Worm (Caenorhabditis elegans) whole organism, L3 larva: Measurements from ENCODE around the gene srw-2.

ENCODE experiments used
- R02D3.7 ChIP-seq: fragments of 150-350 bp; optimal IDR thresholded peaks from 2 replicates; lab custom pipeline; 2014; ENCODE audit warnings: missing biosample characterization, missing genetic modification characterization
- ZK546.5 ChIP-seq: sonication (generic microtip); optimal IDR thresholded peaks from 2 replicates; lab custom pipeline; 2017; ENCODE audit warnings: missing biosample characterization, missing genetic modification characterization
- aly-2 ChIP-seq: fragments of 150-350 bp; optimal IDR thresholded peaks from 2 replicates; lab custom pipeline; 2014; ENCODE audit warnings: missing biosample characterization, missing genetic modification characterization
- ama-1 ChIP-seq: fragments of 150-350 bp; optimal IDR thresholded peaks from 2 replicates; lab custom pipeline; 2018
- ceh-16 ChIP-seq: sonication (generic microtip); optimal IDR thresholded peaks from 2 replicates; lab custom pipeline; 2017; ENCODE audit warnings: missing biosample characterization, missing genetic modification characterization
- ceh-28 ChIP-seq: fragments of 150-350 bp; optimal IDR thresholded peaks from 2 replicates; lab custom pipeline; 2014; ENCODE audit warnings: missing biosample characterization, missing genetic modification reagents, missing genetic modification characterization
- ceh-82 ChIP-seq: fragments of 150-350 bp; optimal IDR thresholded peaks from 2 replicates; lab custom pipeline; 2014; ENCODE audit warnings: missing biosample characterization, missing genetic modification characterization
- ceh-9 ChIP-seq: sonication (generic microtip); optimal IDR thresholded peaks from 2 replicates; lab custom pipeline; 2018; ENCODE audit warnings: missing biosample characterization, missing genetic modification characterization
- daf-12 ChIP-seq: fragments of 150-350 bp; optimal IDR thresholded peaks from 2 replicates; lab custom pipeline; 2014; ENCODE audit warnings: missing biosample characterization, missing genetic modification reagents, missing genetic modification characterization
- elt-2 ChIP-seq: sonication (generic microtip); optimal IDR thresholded peaks from 2 replicates; lab custom pipeline; 2016; ENCODE audit warnings: missing genetic modification reagents, mild to moderate bottlenecking, missing genetic modification characterization, missing compliant biosample characterization
- eor-1 ChIP-seq, 2 experiments: fragments of 150-350 bp; optimal IDR thresholded peaks; 2 replicates each; lab custom pipeline; 2014 to 2018; ENCODE audit warnings: missing biosample characterization in 2 of 2, missing genetic modification characterization in 2 of 2
- fos-1 ChIP-seq: fragments of 150-350 bp; optimal IDR thresholded peaks from 2 replicates; lab custom pipeline; 2014; ENCODE audit warnings: missing biosample characterization, missing genetic modification characterization
- hmg-11 ChIP-seq: sonication (generic microtip); optimal IDR thresholded peaks from 2 replicates; lab custom pipeline; 2016; ENCODE audit warnings: missing genetic modification characterization, missing compliant biosample characterization
- jun-1 ChIP-seq: fragments of 150-350 bp; optimal IDR thresholded peaks from 2 replicates; lab custom pipeline; 2014; ENCODE audit warnings: missing biosample characterization, missing genetic modification reagents, missing genetic modification characterization
- lin-15B ChIP-seq: fragments of 150-350 bp; optimal IDR thresholded peaks from 2 replicates; lab custom pipeline; 2014; ENCODE audit warnings: missing biosample characterization, missing genetic modification characterization
- lin-39 ChIP-seq: fragments of 150-350 bp; optimal IDR thresholded peaks from 2 replicates; lab custom pipeline; 2018; ENCODE audit warnings: missing biosample characterization, missing genetic modification reagents, missing genetic modification characterization
- mml-1 ChIP-seq: fragments of 150-350 bp; sonication (generic microtip); optimal IDR thresholded peaks from 3 replicates; lab custom pipeline; 2014; ENCODE audit warnings: missing biosample characterization, missing genetic modification characterization
- nfya-1 ChIP-seq: sonication (generic microtip); optimal IDR thresholded peaks from 2 replicates; lab custom pipeline; 2017; ENCODE audit warnings: missing genetic modification characterization, mild to moderate bottlenecking, missing compliant biosample characterization, antibody characterized with exemption, moderate library complexity; ENCODE audit not compliant: insufficient read depth
- nhr-11 ChIP-seq: fragments of 150-350 bp; optimal IDR thresholded peaks from 2 replicates; lab custom pipeline; 2014; ENCODE audit warnings: missing biosample characterization, missing genetic modification characterization
- nhr-12 ChIP-seq: fragments of 150-350 bp; optimal IDR thresholded peaks from 2 replicates; lab custom pipeline; 2014; ENCODE audit warnings: missing biosample characterization, missing genetic modification characterization
- nhr-23 ChIP-seq: fragments of 150-350 bp; optimal IDR thresholded peaks from 2 replicates; lab custom pipeline; 2014; ENCODE audit warnings: missing biosample characterization, missing genetic modification reagents, missing genetic modification characterization
- nhr-25 ChIP-seq: sonication (generic microtip); optimal IDR thresholded peaks from 2 replicates; lab custom pipeline; 2017; ENCODE audit warnings: missing biosample characterization, missing genetic modification characterization
- nhr-28 ChIP-seq: fragments of 150-350 bp; optimal IDR thresholded peaks from 2 replicates; lab custom pipeline; 2014; ENCODE audit warnings: missing biosample characterization, missing genetic modification characterization
- nhr-43 ChIP-seq: sonication (generic microtip); optimal IDR thresholded peaks from 2 replicates; lab custom pipeline; 2016; ENCODE audit warnings: mild to moderate bottlenecking, missing genetic modification characterization, missing compliant biosample characterization; ENCODE audit not compliant: poor library complexity, severe bottlenecking
- nhr-67 ChIP-seq: fragments of 150-350 bp; optimal IDR thresholded peaks from 2 replicates; lab custom pipeline; 2014; ENCODE audit warnings: missing biosample characterization, missing genetic modification characterization
- nhr-77 ChIP-seq: fragments of 150-350 bp; optimal IDR thresholded peaks from 2 replicates; lab custom pipeline; 2014; ENCODE audit warnings: missing biosample characterization, missing genetic modification characterization
- pha-4 ChIP-seq: fragments of 150-350 bp; optimal IDR thresholded peaks from 2 replicates; lab custom pipeline; 2014; ENCODE audit warnings: missing biosample characterization, missing genetic modification reagents, missing genetic modification characterization
- pqm-1 ChIP-seq: fragments of 150-350 bp; optimal IDR thresholded peaks from 2 replicates; lab custom pipeline; 2017; ENCODE audit warnings: missing biosample characterization, missing genetic modification characterization, inconsistent platforms
- sea-2 ChIP-seq: fragments of 150-350 bp; sonication (generic microtip); optimal IDR thresholded peaks from 4 replicates; lab custom pipeline; 2014; ENCODE audit warnings: missing biosample characterization, missing genetic modification reagents, missing genetic modification characterization
- skn-1 ChIP-seq: fragments of 150-350 bp; optimal IDR thresholded peaks from 2 replicates; lab custom pipeline; 2014; ENCODE audit warnings: missing biosample characterization, missing genetic modification characterization
- snpc-4 ChIP-seq: fragments of 150-350 bp; optimal IDR thresholded peaks from 2 replicates; lab custom pipeline; 2014; ENCODE audit warnings: missing biosample characterization, missing genetic modification characterization
- unc-39 ChIP-seq: sonication (generic microtip); optimal IDR thresholded peaks from 4 replicates; lab custom pipeline; 2017; ENCODE audit warnings: missing biosample characterization, missing genetic modification characterization
- zag-1 ChIP-seq: fragments of 150-350 bp; optimal IDR thresholded peaks from 2 replicates; lab custom pipeline; 2014; ENCODE audit warnings: missing biosample characterization, missing genetic modification characterization

The srw-2 gene

DNA sequence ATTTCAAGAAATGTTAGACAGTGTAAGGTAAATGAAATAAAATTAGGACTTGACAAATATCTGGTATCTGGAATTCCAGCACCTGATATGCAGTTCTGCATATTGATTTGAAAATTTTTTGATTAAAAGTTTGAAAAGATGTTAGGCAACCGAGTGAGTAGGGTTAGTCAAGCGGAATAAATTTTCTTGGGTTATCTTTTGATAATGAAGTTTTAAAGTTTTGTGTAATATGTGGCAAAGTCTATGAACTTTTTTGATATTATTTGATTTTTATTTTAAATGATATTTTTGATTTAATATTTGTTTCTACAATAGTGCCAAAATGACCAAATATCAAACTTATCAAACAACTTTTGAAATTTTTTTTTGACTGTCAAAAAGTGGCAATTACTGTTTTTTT is 38.8 kb downstream of the srw-2 start, which contains the start of gene srh-241:
TSS of gene srh-241 (minus strand) at position 101 of the 400 bp plus-strand sequence.
- TF ChIP-seq snpc-4 (tag; lab: Kevin White, UChicago) (no peak), skn-1 (tag; lab: Kevin White, UChicago) (no peak), nhr-23 (no peak), nhr-28 (tag; lab: Kevin White, UChicago) (no peak), nhr-67 (tag; lab: Kevin White, UChicago) (no peak), mml-1 (tag; lab: Kevin White, UChicago) (no peak)

DNA sequence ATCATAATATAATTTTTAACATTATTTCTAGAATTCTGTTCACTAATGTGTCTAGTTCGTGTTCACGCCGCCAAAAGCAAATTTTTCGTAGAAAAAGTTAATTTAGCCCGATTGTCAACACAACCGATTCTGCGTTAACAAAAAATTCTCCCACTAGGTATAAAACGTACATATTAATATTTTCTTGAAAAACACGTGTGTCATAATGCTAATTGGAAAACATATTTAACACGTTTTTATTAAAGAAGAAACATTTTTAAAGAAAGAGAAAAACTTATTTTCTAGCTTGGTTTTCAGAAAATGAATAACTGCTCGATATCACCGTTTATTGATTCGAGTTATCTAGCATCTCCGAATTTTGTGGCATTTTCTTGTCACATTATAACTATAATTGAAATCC is 39.4 kb downstream of the srw-2 start, which contains the start of gene srh-243:
TSS of gene srh-243 (plus strand) at position 301 of the 400 bp plus-strand sequence.
- TF ChIP-seq nhr-11 (tag; lab: Kevin White, UChicago): no peak
- TF ChIP-seq nhr-77 (tag; lab: Kevin White, UChicago): no peak
- no peak for TF ChIP-seq aly-2 (tag; lab: Kevin White, UChicago)
- no peak for TF ChIP-seq nhr-67 (tag; lab: Kevin White, UChicago)

DNA sequence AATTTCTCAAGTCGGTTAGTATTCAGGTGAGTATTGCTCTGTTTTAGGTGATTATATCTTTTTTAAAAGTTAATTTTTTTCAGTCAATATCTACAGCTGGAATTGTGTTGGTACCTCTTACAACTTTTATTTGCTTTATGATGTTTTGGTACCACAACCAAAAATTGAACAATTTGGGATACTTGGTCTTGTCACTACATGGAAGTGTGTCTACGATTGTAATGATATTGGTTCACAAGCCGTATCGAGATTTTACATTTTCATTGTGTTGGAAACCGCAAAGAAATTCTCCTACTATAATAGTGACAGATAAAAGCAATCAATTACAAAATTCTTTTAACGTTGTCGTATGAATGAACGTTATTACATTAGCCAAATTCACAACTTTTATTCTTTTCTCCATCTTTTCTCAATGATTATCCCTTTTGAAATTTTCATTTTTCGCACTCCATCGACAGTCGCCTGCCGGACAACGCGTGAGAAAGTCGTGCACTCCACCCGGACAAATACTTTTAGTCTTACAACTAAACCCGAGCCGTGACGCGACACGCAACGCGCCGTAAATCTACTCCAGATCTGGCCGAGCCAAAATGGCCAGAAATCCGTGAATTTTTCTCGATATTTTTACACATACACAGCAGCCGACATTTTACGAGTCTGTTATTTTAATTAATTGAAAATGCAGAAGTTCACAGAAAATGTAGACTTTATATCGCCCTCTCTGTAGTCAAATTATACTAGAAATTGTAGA is 41.3 kb downstream of the srw-2 start:
- TF ChIP-seq fos-1 (tag; lab: Kevin White, UChicago): no peak
- no peak for TF ChIP-seq hmg-11
- TF ChIP-seq lin-39 (tag; lab: Kevin White, UChicago): no peak
- TF ChIP-seq ceh-9: no peak
- no peak for TF ChIP-seq nhr-43 (tag; lab: Kevin White, UChicago)
- no peak for TF ChIP-seq nhr-12
- no peak for TF ChIP-seq lin-15B (tag; lab: Kevin White, UChicago)
- TF ChIP-seq nhr-25 (tag; lab: Kevin White, UChicago): no peak
- TF ChIP-seq jun-1 (tag; lab: Kevin White, UChicago): no peak
- no peak for TF ChIP-seq elt-2

DNA sequence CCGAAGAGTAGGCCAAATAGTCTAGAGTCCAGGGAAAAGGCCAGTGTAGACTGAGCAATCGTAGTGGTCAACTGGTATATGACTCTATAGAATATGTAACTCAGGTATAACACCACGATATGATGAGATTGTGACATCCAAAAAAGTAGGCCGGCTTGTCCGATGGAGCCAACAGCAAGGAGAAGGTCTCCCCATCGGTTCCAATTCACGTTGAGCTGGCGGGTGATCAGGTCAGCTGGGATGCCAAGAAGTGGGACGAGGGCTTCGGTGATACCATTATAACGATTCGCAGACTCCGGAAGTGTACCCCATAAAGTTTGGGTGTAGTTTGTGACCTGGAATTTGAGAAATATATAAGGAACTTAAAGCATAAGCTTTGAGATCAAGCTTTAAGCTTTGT is 42.3 kb downstream of the srw-2 start:
- TF ChIP-seq ZK546.5 (tag; lab: Kevin White, UChicago) (no peak), nhr-77 (tag; lab: Kevin White, UChicago) (no peak), pha-4 (tag; lab: Kevin White, UChicago) (no peak), ceh-28 (tag; lab: Kevin White, UChicago) (no peak), ama-1 (no peak), R02D3.7 (tag; lab: Kevin White, UChicago) (no peak), nhr-25 (tag; lab: Kevin White, UChicago) (no peak)

DNA sequence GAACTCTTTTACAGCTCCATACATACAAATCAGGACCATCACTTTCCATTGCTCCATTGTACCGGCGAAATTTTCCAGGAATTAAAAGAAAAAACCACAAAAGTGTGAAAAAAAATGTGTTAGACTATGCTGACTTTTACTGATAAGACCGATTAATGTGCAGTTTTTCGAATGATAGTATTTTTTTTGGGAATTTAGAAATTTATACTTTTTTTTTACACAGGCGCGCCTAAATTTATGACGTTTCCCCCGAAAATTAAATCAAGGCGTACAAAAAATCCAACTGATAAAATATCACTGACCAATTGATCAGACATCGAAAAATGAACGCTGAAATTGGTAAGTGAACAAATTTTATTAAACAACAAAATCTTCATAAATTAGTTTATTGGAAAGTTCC is 44.7 kb downstream of the srw-2 start, which contains the start of gene folt-2:
TSS of gene folt-2 (minus strand) at position 179 of the 400 bp plus-strand sequence.
- TF ChIP-seq elt-2: peak; percentile 75
- no peak for TF ChIP-seq eor-1 (tag; optimal IDR thresholded peaks at IDR 0.05; lab: Kevin White, UChicago)
- TF ChIP-seq unc-39 (tag; lab: Kevin White, UChicago): no peak
- no peak for TF ChIP-seq ama-1
- no peak for TF ChIP-seq nhr-25 (tag; lab: Kevin White, UChicago)
- TF ChIP-seq sea-2 (GFP tag; lab: Kevin White, UChicago): no peak
- no peak for TF ChIP-seq ceh-82 (tag; lab: Kevin White, UChicago)
- TF ChIP-seq pqm-1 (tag; lab: Kevin White, UChicago): peak; percentile 49
- TF ChIP-seq, all 47 proteins: peak for 2

DNA sequence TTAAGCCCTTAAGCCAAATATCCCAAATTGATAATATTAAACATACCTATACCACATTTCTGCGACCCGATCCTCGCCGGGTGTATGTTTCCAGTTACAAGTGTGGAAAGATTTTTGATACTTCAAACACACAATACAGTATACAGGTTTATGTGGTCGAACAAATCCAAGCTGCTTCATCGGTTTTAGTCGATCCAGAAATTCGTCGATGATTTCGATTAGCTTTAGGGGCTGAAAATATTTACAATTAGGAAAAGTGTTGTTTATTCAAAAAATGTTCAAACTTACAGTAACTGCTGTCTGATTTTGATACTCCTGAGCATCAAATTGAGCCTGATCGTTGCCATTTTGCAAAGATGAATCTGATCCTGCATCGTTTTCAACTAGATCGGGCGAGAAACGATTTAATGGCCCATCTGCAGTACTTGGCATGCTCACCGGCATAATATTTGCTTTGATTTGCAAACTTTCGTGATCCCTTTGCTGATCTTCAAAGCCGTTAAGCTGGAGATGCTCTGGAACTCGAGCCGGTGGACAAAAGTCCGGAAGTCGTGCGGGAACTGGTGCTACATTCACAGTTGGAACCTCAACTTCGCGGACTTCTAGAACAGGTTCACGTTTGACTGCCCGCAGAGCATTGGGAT is 45.6 kb downstream of the srw-2 start:
- TF ChIP-seq nhr-23 (no peak), zag-1 (no peak), nhr-28 (tag; lab: Kevin White, UChicago) (no peak), daf-12 (no peak), ceh-16 (tag; lab: Kevin White, UChicago) (no peak), eor-1 (tag; optimal IDR thresholded peaks at IDR 0.05; lab: Kevin White, UChicago) (no peak), elt-2 (no peak), sea-2 (GFP tag; lab: Kevin White, UChicago) (no peak), nfya-1 (no peak), lin-15B (tag; lab: Kevin White, UChicago) (no peak), ZK546.5 (tag; lab: Kevin White, UChicago) (no peak)
- TF ChIP-seq, all 47 proteins: peak for 0
